Worm (Caenorhabditis elegans) whole organism, L2 larva: ENCODE data around the gene C49H3.6.

Source experiments
- dmd-4 ChIP-seq: sonication (generic microtip); optimal IDR thresholded peaks from 2 replicates; lab custom pipeline; 2017; ENCODE audit warnings: missing biosample characterization, missing genetic modification characterization
- unc-39 ChIP-seq: fragments of 150-350 bp; optimal IDR thresholded peaks from 2 replicates; lab custom pipeline; 2014; ENCODE audit warnings: missing biosample characterization, missing genetic modification characterization
- ztf-11 ChIP-seq: sonication (generic microtip); optimal IDR thresholded peaks from 2 replicates; lab custom pipeline; 2017; ENCODE audit warnings: missing biosample characterization, missing genetic modification characterization

ce11 chrIV:7879017-7879416 is 24.5 kb upstream of the C49H3.6 start, which contains the start of gene srt-73:
- no peak for TF ChIP-seq unc-39 (tag; lab: Kevin White, UChicago)
- no peak for TF ChIP-seq dmd-4 (tag; lab: Kevin White, UChicago)
- no peak for TF ChIP-seq ztf-11 (tag; lab: Kevin White, UChicago)
